Worm (Caenorhabditis elegans) whole organism, L4 larva: Measurements from ENCODE around the gene Y70C5A.3.
A peak's percentile ranks its signal among the peaks of the same experiment; 100 is the strongest.

Source experiments
- F10B5.3 ChIP-seq: sonication (generic microtip); optimal IDR thresholded peaks from 2 replicates; lab custom pipeline; 2016; ENCODE audit warnings: mild to moderate bottlenecking, missing genetic modification characterization, missing compliant biosample characterization
- F44E2.7 ChIP-seq: fragments of 200-800 bp; sonication (Bioruptor generic); IDR thresholded peaks from 2 replicates; pipeline ENCODE4 v2.1.2; 2022; ENCODE audit warnings: missing genetic modification characterization, missing compliant biosample characterization
- F49E8.2 ChIP-seq: sonication (generic microtip); optimal IDR thresholded peaks from 2 replicates; lab custom pipeline; 2016; ENCODE audit warnings: missing compliant biosample characterization, mild to moderate bottlenecking, missing genetic modification characterization, borderline replicate concordance
- R02D3.7 ChIP-seq: fragments of 150-350 bp; sonication (generic microtip); optimal IDR thresholded peaks from 3 replicates; lab custom pipeline; 2014; ENCODE audit warnings: missing biosample characterization, missing genetic modification characterization
- T20F7.1 ChIP-seq: fragments of 200-800 bp; sonication (Bioruptor generic); optimal IDR thresholded peaks from 2 replicates; lab custom pipeline; 2018; ENCODE audit warnings: mild to moderate bottlenecking, missing genetic modification characterization, missing compliant biosample characterization
- ZK546.5 ChIP-seq, 2 experiments: sonication (generic microtip); optimal IDR thresholded peaks; 2 replicates each; lab custom pipeline; 2017; ENCODE audit warnings: missing biosample characterization in 2 of 2, missing genetic modification characterization in 2 of 2
- aha-1 ChIP-seq: fragments of 150-350 bp; peaks from one replicate; lab custom pipeline; 2014; ENCODE audit warnings: missing biosample characterization, missing genetic modification characterization
- attf-4 ChIP-seq: sonication (generic microtip); optimal IDR thresholded peaks from 3 replicates; lab custom pipeline; 2017; ENCODE audit warnings: missing biosample characterization, missing genetic modification characterization
- ceh-28 ChIP-seq: fragments of 150-350 bp; optimal IDR thresholded peaks from 2 replicates; lab custom pipeline; 2014; ENCODE audit warnings: missing biosample characterization, missing genetic modification reagents, missing genetic modification characterization
- ceh-32 ChIP-seq: sonication (generic microtip); optimal IDR thresholded peaks from 2 replicates; lab custom pipeline; 2016; ENCODE audit warnings: mild to moderate bottlenecking, missing genetic modification characterization, missing compliant biosample characterization; ENCODE audit not compliant: poor library complexity
- ceh-62 ChIP-seq: sonication (generic microtip); optimal IDR thresholded peaks from 2 replicates; lab custom pipeline; 2017; ENCODE audit warnings: missing biosample characterization, missing genetic modification characterization
- ceh-82 ChIP-seq: sonication (generic microtip); optimal IDR thresholded peaks from 2 replicates; lab custom pipeline; 2017; ENCODE audit warnings: missing biosample characterization, missing genetic modification characterization
- ces-1 ChIP-seq: fragments of 150-350 bp; sonication (generic microtip); optimal IDR thresholded peaks from 4 replicates; lab custom pipeline; 2014; ENCODE audit warnings: missing biosample characterization, missing genetic modification reagents, missing genetic modification characterization
- ctbp-1 ChIP-seq: fragments of 200-800 bp; sonication (Bioruptor generic); IDR thresholded peaks from 2 replicates; pipeline ENCODE4 v1.3.6; 2022; ENCODE audit warnings: missing genetic modification reagents, missing genetic modification characterization, missing compliant biosample characterization
- daf-12 ChIP-seq: fragments of 150-350 bp; optimal IDR thresholded peaks from 2 replicates; lab custom pipeline; 2014; ENCODE audit warnings: missing biosample characterization, missing genetic modification reagents, missing genetic modification characterization
- daf-19 ChIP-seq: fragments of 200-800 bp; sonication (Bioruptor generic); conservative IDR thresholded peaks from 2 replicates; pipeline ENCODE4 v1.3.6; 2022; ENCODE audit warnings: missing genetic modification characterization, missing compliant biosample characterization
- dmd-6 ChIP-seq: fragments of 200-800 bp; sonication (Bioruptor generic); IDR thresholded peaks from 2 replicates; pipeline ENCODE4 v1.3.6; 2022; ENCODE audit warnings: missing genetic modification reagents, missing genetic modification characterization, missing compliant biosample characterization
- dmd-8 ChIP-seq: fragments of 200-800 bp; sonication (Bioruptor generic); IDR thresholded peaks from 2 replicates; pipeline ENCODE4 v1.3.6; 2022; ENCODE audit warnings: missing genetic modification characterization, missing compliant biosample characterization
- dmd-9 ChIP-seq: fragments of 200-800 bp; sonication (Bioruptor generic); IDR thresholded peaks from 2 replicates; pipeline ENCODE4 v1.3.6; 2022; ENCODE audit warnings: missing genetic modification reagents, missing genetic modification characterization, missing compliant biosample characterization
- egl-27 ChIP-seq: sonication (generic microtip); optimal IDR thresholded peaks from 3 replicates; lab custom pipeline; 2017; ENCODE audit warnings: missing biosample characterization, missing genetic modification reagents, missing genetic modification characterization
- fos-1 ChIP-seq: fragments of 150-350 bp; optimal IDR thresholded peaks from 2 replicates; lab custom pipeline; 2014; ENCODE audit warnings: missing biosample characterization, missing genetic modification characterization
- gei-8 ChIP-seq: fragments of 200-800 bp; sonication (Bioruptor generic); optimal IDR thresholded peaks from 2 replicates; lab custom pipeline; 2018; ENCODE audit warnings: mild to moderate bottlenecking, missing genetic modification characterization, missing compliant biosample characterization
- hif-1 ChIP-seq, 2 experiments: sonication (generic microtip); optimal IDR thresholded peaks; 2 replicates each; lab custom pipeline; 2016 to 2017; ENCODE audit warnings: missing compliant biosample characterization in 2 of 2, missing genetic modification characterization in 2 of 2, missing genetic modification reagents in 2 of 2, missing genotype in 2 of 2, mild to moderate bottlenecking in 1 of 2
- hlh-11 ChIP-seq: fragments of 200-800 bp; sonication (Bioruptor generic); optimal IDR thresholded peaks from 2 replicates; lab custom pipeline; 2018; ENCODE audit warnings: mild to moderate bottlenecking, missing genetic modification characterization, missing compliant biosample characterization
- hmg-1.1 ChIP-seq: fragments of 200-800 bp; sonication (Bioruptor generic); IDR thresholded peaks from 2 replicates; pipeline ENCODE4 v1.3.6; 2022; ENCODE audit warnings: missing genetic modification reagents, missing genetic modification characterization, missing compliant biosample characterization
- lin-29 ChIP-seq: fragments of 200-800 bp; sonication (Bioruptor generic); IDR thresholded peaks from 2 replicates; pipeline ENCODE4 v1.3.6; 2022; ENCODE audit warnings: missing genetic modification reagents, missing genetic modification characterization, missing compliant biosample characterization
- lin-38 ChIP-seq: fragments of 200-800 bp; sonication (Bioruptor generic); IDR thresholded peaks from 2 replicates; pipeline ENCODE4 v1.3.6; 2022; ENCODE audit warnings: missing genetic modification reagents, missing genetic modification characterization, missing compliant biosample characterization
- lin-39 ChIP-seq: fragments of 150-350 bp; optimal IDR thresholded peaks from 2 replicates; lab custom pipeline; 2014; ENCODE audit warnings: missing biosample characterization, missing genetic modification reagents, missing genetic modification characterization
- lir-3 ChIP-seq: sonication (generic microtip); optimal IDR thresholded peaks from 2 replicates; lab custom pipeline; 2016; ENCODE audit warnings: mild to moderate bottlenecking, missing genetic modification characterization, missing compliant biosample characterization
- mdt-29 ChIP-seq: fragments of 200-800 bp; sonication (Bioruptor generic); IDR thresholded peaks from 2 replicates; pipeline ENCODE4 v1.3.6; 2022; ENCODE audit warnings: missing genetic modification reagents, missing genetic modification characterization, missing compliant biosample characterization
- mxl-2 ChIP-seq: fragments of 200-800 bp; sonication (Bioruptor generic); conservative IDR thresholded peaks from 2 replicates; pipeline ENCODE4 v1.3.6; 2022; ENCODE audit warnings: missing genetic modification reagents, missing genetic modification characterization, missing compliant biosample characterization
- mxl-3 ChIP-seq: fragments of 200-800 bp; sonication (Bioruptor generic); optimal IDR thresholded peaks from 2 replicates; lab custom pipeline; 2018; ENCODE audit warnings: mild to moderate bottlenecking, missing genetic modification characterization, missing compliant biosample characterization
- nhr-10 ChIP-seq: fragments of 150-350 bp; optimal IDR thresholded peaks from 2 replicates; lab custom pipeline; 2014; ENCODE audit warnings: missing biosample characterization, missing genetic modification characterization
- nhr-111 ChIP-seq: fragments of 200-800 bp; sonication (Bioruptor generic); optimal IDR thresholded peaks from 2 replicates; lab custom pipeline; 2018; ENCODE audit warnings: mild to moderate bottlenecking, missing genetic modification characterization, missing compliant biosample characterization
- nhr-237 ChIP-seq: sonication (generic microtip); optimal IDR thresholded peaks from 2 replicates; lab custom pipeline; 2017; ENCODE audit warnings: missing biosample characterization, missing genetic modification characterization
- nhr-25 ChIP-seq: sonication (generic microtip); optimal IDR thresholded peaks from 2 replicates; lab custom pipeline; 2017; ENCODE audit warnings: missing genetic modification characterization, mild to moderate bottlenecking, missing compliant biosample characterization, antibody characterized with exemption, moderate library complexity, borderline replicate concordance; ENCODE audit not compliant: insufficient read depth
- nhr-48 ChIP-seq: sonication (generic microtip); optimal IDR thresholded peaks from 2 replicates; lab custom pipeline; 2016; ENCODE audit warnings: mild to moderate bottlenecking, missing genetic modification characterization, missing compliant biosample characterization
- php-3 ChIP-seq: fragments of 200-800 bp; sonication (Bioruptor generic); IDR thresholded peaks from 2 replicates; pipeline ENCODE4 v1.3.6; 2022; ENCODE audit warnings: missing genetic modification reagents, missing genetic modification characterization, missing compliant biosample characterization
- pqm-1 ChIP-seq: sonication (generic microtip); optimal IDR thresholded peaks from 2 replicates; lab custom pipeline; 2017; ENCODE audit warnings: missing biosample characterization, missing genetic modification characterization
- rbr-2 ChIP-seq: sonication (generic microtip); optimal IDR thresholded peaks from 2 replicates; lab custom pipeline; 2016; ENCODE audit warnings: missing genotype, missing genetic modification characterization, missing compliant biosample characterization
- snpc-4 ChIP-seq: fragments of 150-350 bp; optimal IDR thresholded peaks from 2 replicates; lab custom pipeline; 2014; ENCODE audit warnings: missing biosample characterization, missing genetic modification characterization
- spr-3 ChIP-seq: fragments of 200-800 bp; sonication (Bioruptor generic); optimal IDR thresholded peaks from 2 replicates; lab custom pipeline; 2018; ENCODE audit warnings: mild to moderate bottlenecking, missing genetic modification characterization, missing compliant biosample characterization
- unc-130 ChIP-seq: sonication (generic microtip); optimal IDR thresholded peaks from 2 replicates; lab custom pipeline; 2016; ENCODE audit warnings: missing genetic modification reagents, missing genetic modification characterization, missing compliant biosample characterization
- unc-62 ChIP-seq, 3 experiments: fragments of 150-350 bp in 1 of 3; sonication (generic microtip); optimal IDR thresholded peaks in 2 of 3; peaks in 1 of 3; 1 replicate in 1 of 3; 2 replicates in 2 of 3; lab custom pipeline; 2014 to 2017; ENCODE audit warnings: missing biosample characterization in 3 of 3, missing genetic modification characterization in 3 of 3, missing genetic modification reagents in 3 of 3, missing genotype in 1 of 3
- vab-7 ChIP-seq: fragments of 200-800 bp; sonication (Bioruptor generic); IDR thresholded peaks from 2 replicates; pipeline ENCODE4 v1.3.6; 2022; ENCODE audit warnings: missing genetic modification reagents, missing genetic modification characterization, missing compliant biosample characterization
- zfp-2 ChIP-seq: sonication (generic microtip); optimal IDR thresholded peaks from 2 replicates; lab custom pipeline; 2016; ENCODE audit warnings: mild to moderate bottlenecking, missing genetic modification characterization, missing compliant biosample characterization
- zip-11 ChIP-seq: fragments of 200-800 bp; sonication (Bioruptor generic); IDR thresholded peaks from 2 replicates; pipeline ENCODE4 v1.3.6; 2022; ENCODE audit warnings: missing genetic modification characterization, missing compliant biosample characterization
- zip-2 ChIP-seq: fragments of 150-350 bp; optimal IDR thresholded peaks from 2 replicates; lab custom pipeline; 2014; ENCODE audit warnings: missing biosample characterization, missing genetic modification characterization
- ztf-7 ChIP-seq: fragments of 150-350 bp; optimal IDR thresholded peaks from 2 replicates; lab custom pipeline; 2014; ENCODE audit warnings: missing biosample characterization, missing genetic modification characterization

The Y70C5A.3 gene

ce11 chrV:16591992-16592798, 28.5 kb downstream of the Y70C5A.3 start, which contains the start of gene srh-269:
TSS of gene srh-269 (minus strand) at chrV:16592042.
- TF ChIP-seq ces-1 (no peak), ceh-32 (tag; lab: Kevin White, UChicago) (no peak), unc-130 (GFP tag; lab: Kevin White, UChicago) (peak; percentile 61), zfp-2 (tag; lab: Kevin White, UChicago) (no peak), rbr-2 (tag; lab: Kevin White, UChicago) (peak; percentile 51), ceh-28 (tag; lab: Kevin White, UChicago) (no peak), nhr-25 (tag; lab: Kevin White, UChicago) (no peak), ctbp-1 (peak; percentile 80), hlh-11 (tag; lab: Kevin White, UChicago) (peak; percentile 81), egl-27 (no peak), ceh-62 (tag; lab: Kevin White, UChicago) (no peak), daf-19 (peak; percentile 86; the same call in 1 of the 2 replicates), mxl-2 (GFP tag; lab: Robert Waterston, UW) (no peak), php-3 (peak; percentile 80), mdt-29 (peak; percentile 90), aha-1 (tag; lab: Kevin White, UChicago) (peak; percentile 93), spr-3 (peak; percentile 69), nhr-111 (GFP tag; lab: Kevin White, UChicago) (peak; percentile 65), snpc-4 (tag; lab: Kevin White, UChicago) (no peak), unc-62 (GFP tag; optimal IDR thresholded peaks at IDR 0.05 in 1 of 2; lab: Kevin White, UChicago) (no peak), unc-62 (tag; optimal IDR thresholded peaks at IDR 0.05; lab: Kevin White, UChicago) (no peak), lir-3 (tag; lab: Kevin White, UChicago) (peak; percentile 25), ztf-7 (tag; lab: Kevin White, UChicago) (no peak), ceh-82 (no peak), ZK546.5 (tag; optimal IDR thresholded peaks at IDR 0.05; lab: Kevin White, UChicago) (no peak), mxl-3 (peak; percentile 59), zip-2 (tag; lab: Kevin White, UChicago) (no peak), lin-39 (tag; lab: Kevin White, UChicago) (no peak), nhr-237 (tag; lab: Kevin White, UChicago) (no peak), attf-4 (tag; lab: Kevin White, UChicago) (no peak), zip-11 (GFP tag; lab: Robert Waterston, UW) (no peak; the same call in 1 of the 2 replicates), fos-1 (tag; lab: Kevin White, UChicago) (no peak), vab-7 (GFP tag; lab: Robert Waterston, UW) (peak; percentile 96), gei-8 (peak; percentile 82), hmg-1.1 (GFP tag; lab: Robert Waterston, UW) (peak; percentile 81), nhr-10 (tag; lab: Kevin White, UChicago) (no peak), F44E2.7 (GFP tag; lab: Robert Waterston, UW) (peak; percentile 74; the same call in 1 of the 2 replicates), F10B5.3 (tag; lab: Kevin White, UChicago) (peak; percentile 8), nhr-48 (tag; lab: Kevin White, UChicago) (peak; percentile 55), hif-1 (tag; optimal IDR thresholded peaks at IDR 0.05; lab: Kevin White, UChicago) (peak in 1 of 2 experiments; percentile 71), lin-29 (GFP tag; lab: Robert Waterston, UW) (peak; percentile 57), pqm-1 (no peak), T20F7.1 (GFP tag; lab: Kevin White, UChicago) (peak; percentile 50), F49E8.2 (tag; lab: Kevin White, UChicago) (peak; percentile 41), lin-38 (GFP tag; lab: Robert Waterston, UW) (no peak), daf-12 (tag; lab: Kevin White, UChicago) (no peak), dmd-9 (GFP tag; lab: Robert Waterston, UW) (peak; percentile 61; the same call in 1 of the 2 replicates), dmd-6 (peak; percentile 69), R02D3.7 (tag; lab: Kevin White, UChicago) (no peak), dmd-8 (peak; percentile 92)
